Fruit fly (Drosophila melanogaster) whole organism, wandering third instar larva: ENCODE measurements around the gene Vm26Ab.

Experiments
- Abd-B ChIP-seq: fragments of >200 bp; optimal IDR thresholded peaks from 2 replicates; lab custom pipeline; 2017; ENCODE audit warnings: missing biosample characterization, missing genetic modification characterization
- CG32264 ChIP-seq: fragments of 200-800 bp; sonication (Bioruptor generic); optimal IDR thresholded peaks from 2 replicates; lab custom pipeline; 2016; ENCODE audit warnings: missing biosample characterization, missing genetic modification characterization
- CG9705 ChIP-seq: fragments of 200-800 bp; sonication (Bioruptor generic); optimal IDR thresholded peaks from 2 replicates; lab custom pipeline; 2018; ENCODE audit warnings: missing biosample characterization, mild to moderate bottlenecking, missing genetic modification characterization
- CrebA ChIP-seq: fragments of 200-800 bp; sonication (Bioruptor generic); optimal IDR thresholded peaks from 2 replicates; lab custom pipeline; 2016; ENCODE audit warnings: missing biosample characterization, mild to moderate bottlenecking, missing genetic modification characterization, borderline replicate concordance
- Dif ChIP-seq: fragments of 200-275, 200-300 bp; sonication (Bioruptor generic); optimal IDR thresholded peaks from 2 replicates; lab custom pipeline; 2018; ENCODE audit warnings: missing biosample characterization, missing genetic modification characterization; ENCODE audit not compliant: partially characterized antibody
- HLH106 ChIP-seq: fragments of 200-800 bp; optimal IDR thresholded peaks from 3 replicates; lab custom pipeline; 2019; ENCODE audit warnings: missing biosample characterization, mild to moderate bottlenecking, missing genetic modification characterization, moderate library complexity
- Hnf4 ChIP-seq: fragments of 200-800 bp; sonication (Bioruptor generic); optimal IDR thresholded peaks from 2 replicates; lab custom pipeline; 2016; ENCODE audit warnings: missing biosample characterization, mild to moderate bottlenecking, missing genetic modification characterization
- Hr78 ChIP-seq: fragments of >200 bp; optimal IDR thresholded peaks from 2 replicates; lab custom pipeline; 2017; ENCODE audit warnings: missing biosample characterization, missing genetic modification characterization
- Hr83 ChIP-seq: fragments of 200-300 bp; sonication (Bioruptor generic); optimal IDR thresholded peaks from 2 replicates; lab custom pipeline; 2016; ENCODE audit warnings: missing biosample characterization, mild to moderate bottlenecking, missing genetic modification characterization, moderate library complexity; ENCODE audit not compliant: poor library complexity, severe bottlenecking
- Myc ChIP-seq: fragments of >200 bp; optimal IDR thresholded peaks from 2 replicates; lab custom pipeline; 2017
- N ChIP-seq: fragments of >200 bp; optimal IDR thresholded peaks from 2 replicates; lab custom pipeline; 2018; ENCODE audit warnings: missing biosample characterization, missing external identifiers, missing genetic modification characterization
- OdsH ChIP-seq: fragments of 200-800 bp; sonication (Bioruptor generic); optimal IDR thresholded peaks from 2 replicates; lab custom pipeline; 2016; ENCODE audit warnings: missing biosample characterization, mild to moderate bottlenecking, missing genetic modification characterization
- Rel ChIP-seq, 2 experiments: fragments of 200-800 bp; sonication (Bioruptor generic) in 1 of 2; optimal IDR thresholded peaks; 2 replicates in 1 of 2; 3 replicates in 1 of 2; lab custom pipeline; 2016 to 2019; ENCODE audit warnings: mild to moderate bottlenecking in 2 of 2, missing biosample characterization in 2 of 2, missing genetic modification characterization in 2 of 2, moderate library complexity in 1 of 2
- Sp1 ChIP-seq: fragments of 200-800 bp; sonication (Bioruptor generic); optimal IDR thresholded peaks from 3 replicates; lab custom pipeline; 2019; ENCODE audit warnings: missing biosample characterization, mild to moderate bottlenecking, missing genetic modification characterization, moderate library complexity
- br ChIP-seq: fragments of 200-800 bp; sonication (Bioruptor generic); optimal IDR thresholded peaks from 2 replicates; lab custom pipeline; 2016; ENCODE audit warnings: missing biosample characterization, missing genetic modification characterization
- brk ChIP-seq: fragments of 200-800 bp; sonication (Bioruptor generic); optimal IDR thresholded peaks from 2 replicates; lab custom pipeline; 2016; ENCODE audit warnings: missing biosample characterization, mild to moderate bottlenecking, missing genetic modification characterization
- dl ChIP-seq, 2 experiments: fragments of 175-275, 200-275 bp in 1 of 2; fragments of 200-275 bp in 1 of 2; sonication (Bioruptor generic); optimal IDR thresholded peaks; lab custom pipeline; 2018; ENCODE audit warnings: mild to moderate bottlenecking in 2 of 2, missing biosample characterization in 2 of 2, missing genetic modification characterization in 2 of 2, moderate library complexity in 2 of 2; ENCODE audit not compliant: partially characterized antibody in 2 of 2, insufficient read depth in 1 of 2
- foxo ChIP-seq, 2 experiments: fragments of 200-800 bp; sonication (Bioruptor generic); optimal IDR thresholded peaks; 2 replicates in 1 of 2; 3 replicates in 1 of 2; lab custom pipeline; 2016 to 2017; ENCODE audit warnings: missing biosample characterization in 2 of 2, missing genetic modification characterization in 2 of 2
- fru ChIP-seq: fragments of 200-800 bp; sonication (Bioruptor generic); optimal IDR thresholded peaks from 3 replicates; lab custom pipeline; 2016; ENCODE audit warnings: missing biosample characterization, mild to moderate bottlenecking, missing genetic modification characterization
- h ChIP-seq: fragments of 200-800 bp; sonication (Bioruptor generic); optimal IDR thresholded peaks from 3 replicates; lab custom pipeline; 2016; ENCODE audit warnings: missing biosample characterization, mild to moderate bottlenecking, missing genetic modification characterization
- lola ChIP-seq: fragments of >200 bp; optimal IDR thresholded peaks from 2 replicates; lab custom pipeline; 2017; ENCODE audit warnings: missing biosample characterization, missing genetic modification characterization
- pan ChIP-seq: fragments of >200 bp; optimal IDR thresholded peaks from 2 replicates; lab custom pipeline; 2017
- psq ChIP-seq: fragments of 200-800 bp; sonication (Bioruptor generic); optimal IDR thresholded peaks from 3 replicates; lab custom pipeline; 2017; ENCODE audit warnings: missing biosample characterization, mild to moderate bottlenecking, missing genetic modification characterization, moderate library complexity
- rgr ChIP-seq: fragments of 200-800 bp; sonication (Bioruptor generic); optimal IDR thresholded peaks from 3 replicates; lab custom pipeline; 2016; ENCODE audit warnings: missing biosample characterization, mild to moderate bottlenecking, missing genetic modification characterization
- usp ChIP-seq: fragments of >200 bp; optimal IDR thresholded peaks from 2 replicates; lab custom pipeline; 2017; ENCODE audit warnings: missing biosample characterization, missing genetic modification characterization

The Vm26Ab gene

dm6 chr2L:5972588-5973236 lies 15.9 kb downstream of the Vm26Ab start:
- TF ChIP-seq psq (GFP tag; lab: Kevin White, UChicago) (no peak), Myc (lab: Kevin White, UChicago) (no peak)

- TF ChIP-seq CrebA (GFP tag; lab: Kevin White, UChicago) (no peak), dl (GFP tag; optimal IDR thresholded peaks at IDR 0.05; lab: Kevin White, UChicago; ENCODE audit: insufficient read depth in 1 of 2, partially characterized antibody in 2 of 2) (no peak), N (GFP tag; lab: Kevin White, UChicago) (no peak), Abd-B (no peak), brk (GFP tag; lab: Kevin White, UChicago) (peak; percentile 20), Rel (GFP tag; optimal IDR thresholded peaks at IDR 0.05; lab: Kevin White, UChicago) (no peak), Rel (tag; optimal IDR thresholded peaks at IDR 0.05; lab: Kevin White, UChicago) (peak; percentile 80), fru (GFP tag; lab: Kevin White, UChicago) (no peak), lola (GFP tag; lab: Kevin White, UChicago) (no peak), pan (lab: Kevin White, UChicago) (no peak), Hr78 (GFP tag; lab: Kevin White, UChicago) (no peak), Sp1 (GFP tag; lab: Kevin White, UChicago) (no peak), CG32264 (GFP tag; lab: Kevin White, UChicago) (no peak), HLH106 (tag; lab: Kevin White, UChicago) (no peak), OdsH (peak; percentile 23)
Observed at dm6 chr2L:5974122-5974521, 17.3 kb downstream of the Vm26Ab start.

dm6 chr2L:5975025-5975539 lies 18.3 kb downstream of the Vm26Ab start:
- TF ChIP-seq Abd-B = no peak
- peak; percentile 52 for TF ChIP-seq h (GFP tag; lab: Kevin White, UChicago)
- TF ChIP-seq foxo (GFP tag; optimal IDR thresholded peaks at IDR 0.05; lab: Kevin White, UChicago) = peak in 1 of 2 experiments; percentile 3
- no peak for TF ChIP-seq N (GFP tag; lab: Kevin White, UChicago)
- peak; percentile 20 for TF ChIP-seq rgr
- TF ChIP-seq Hnf4 (GFP tag; lab: Kevin White, UChicago) = peak; percentile 4
- TF ChIP-seq br (GFP tag; lab: Kevin White, UChicago) = peak; percentile 42
- peak; percentile 76 for TF ChIP-seq Hr83 (GFP tag; lab: Kevin White, UChicago)
- peak; percentile 54 for TF ChIP-seq OdsH

dm6 chr2L:5975601-5976000 lies 18.8 kb downstream of the Vm26Ab start:
- peak; percentile 4 for TF ChIP-seq psq (GFP tag; lab: Kevin White, UChicago)
- TF ChIP-seq rgr = no peak

- TF ChIP-seq brk (GFP tag; lab: Kevin White, UChicago) = no peak
- TF ChIP-seq Dif = peak; percentile 54
- peak; percentile 3 for TF ChIP-seq br (GFP tag; lab: Kevin White, UChicago)
- peak; percentile 36 for TF ChIP-seq HLH106 (tag; lab: Kevin White, UChicago)
- TF ChIP-seq Sp1 (GFP tag; lab: Kevin White, UChicago) = peak; percentile 60
- peak; percentile 27 for TF ChIP-seq CG9705 (GFP tag; lab: Kevin White, UChicago)
- peak; percentile 61 for TF ChIP-seq psq (GFP tag; lab: Kevin White, UChicago)
- no peak for TF ChIP-seq Hr78 (GFP tag; lab: Kevin White, UChicago)
- peak; percentile 17 to 27 for TF ChIP-seq dl (GFP tag; optimal IDR thresholded peaks at IDR 0.05; lab: Kevin White, UChicago; ENCODE audit: insufficient read depth in 1 of 2, partially characterized antibody in 2 of 2)
- no peak for TF ChIP-seq Myc (lab: Kevin White, UChicago)
- TF ChIP-seq rgr = peak; percentile 39
- TF ChIP-seq h (GFP tag; lab: Kevin White, UChicago) = peak; percentile 61
- TF ChIP-seq usp = no peak
- peak; percentile 50 for TF ChIP-seq fru (GFP tag; lab: Kevin White, UChicago)
- TF ChIP-seq CrebA (GFP tag; lab: Kevin White, UChicago) = no peak
- TF ChIP-seq Rel (GFP tag; optimal IDR thresholded peaks at IDR 0.05; lab: Kevin White, UChicago) = no peak
- TF ChIP-seq Rel (tag; optimal IDR thresholded peaks at IDR 0.05; lab: Kevin White, UChicago) = peak; percentile 35
- TF ChIP-seq foxo (GFP tag; optimal IDR thresholded peaks at IDR 0.05; lab: Kevin White, UChicago) = peak in 1 of 2 experiments; percentile 37
- TF ChIP-seq, all 38 proteins: peak for 12
Observed at dm6 chr2L:5977070-5977728, 20.4 kb downstream of the Vm26Ab start.
